Worm (Caenorhabditis elegans) whole organism, early embryonic: Measurements from ENCODE around the gene C41G6.12.

Source experiments
- ama-1 ChIP-seq: fragments of 150-350 bp; optimal IDR thresholded peaks from 2 replicates; lab custom pipeline; 2014
- flt-1 ChIP-seq: fragments of 200-800 bp; sonication (Bioruptor generic); IDR thresholded peaks from 2 replicates; pipeline ENCODE4 v1.3.6; 2022; ENCODE audit warnings: missing genetic modification characterization, missing compliant biosample characterization
- hmbx-1 ChIP-seq: sonication (generic microtip); optimal IDR thresholded peaks from 2 replicates; lab custom pipeline; 2016; ENCODE audit warnings: mild to moderate bottlenecking, missing genetic modification characterization, missing compliant biosample characterization
- pes-1 ChIP-seq: fragments of 200-800 bp; sonication (Bioruptor generic); IDR thresholded peaks from 2 replicates; pipeline ENCODE4 v1.3.6; 2022; ENCODE audit warnings: missing genetic modification reagents, missing genetic modification characterization, missing compliant biosample characterization
- scrt-1 ChIP-seq: fragments of 200-800 bp; sonication (Bioruptor generic); IDR thresholded peaks from 2 replicates; pipeline ENCODE4 v1.3.6; 2022; ENCODE audit warnings: missing genetic modification characterization, missing compliant biosample characterization
- sea-1 ChIP-seq: fragments of 200-800 bp; sonication (Bioruptor generic); conservative IDR thresholded peaks from 2 replicates; pipeline ENCODE4 v1.3.6; 2022; ENCODE audit warnings: missing genetic modification characterization, missing compliant biosample characterization

DNA sequence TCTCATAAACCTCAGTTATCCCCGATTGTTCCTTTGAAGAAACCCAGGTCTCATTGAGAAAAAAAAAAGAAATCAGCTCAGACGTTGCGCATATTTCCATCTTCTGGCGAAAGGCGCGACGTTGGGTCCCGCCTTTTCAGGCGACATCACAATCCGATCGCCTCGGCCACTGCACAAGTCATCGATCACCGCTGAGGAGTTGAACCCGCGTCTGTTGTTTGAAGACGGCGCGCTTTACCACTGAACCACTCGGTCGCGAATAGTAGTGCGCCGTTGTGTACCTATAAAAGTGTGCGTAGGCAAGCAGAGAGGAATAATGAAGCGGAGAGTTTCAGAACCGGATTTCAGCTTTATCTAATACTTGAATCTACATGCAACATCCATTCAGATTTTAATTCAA is 16.7 kb downstream of the C41G6.12 start, which contains the start of gene Y75B12B.11:
- TF ChIP-seq sea-1 (GFP tag; lab: Robert Waterston, UW), result peak; percentile 94
- peak; percentile 48 for TF ChIP-seq ama-1 (lab: Kevin White, UChicago)
- TF ChIP-seq flt-1, result peak; percentile 91
- peak; percentile 67 for TF ChIP-seq hmbx-1 (tag; lab: Kevin White, UChicago)
- TF ChIP-seq scrt-1 (GFP tag; lab: Robert Waterston, UW), result peak; percentile 93
- TF ChIP-seq pes-1, result peak; percentile 94
